Worm (Caenorhabditis elegans): Measurements from ENCODE around the gene C04E6.8.

- no peak for TF ChIP-seq pha-4 (tag; optimal IDR thresholded peaks at IDR 0.05)
- TF ChIP-seq ztf-11 (tag; optimal IDR thresholded peaks at IDR 0.05) = no peak
Measured at ce11 chrV:5835397-5835796, 48.2 kb downstream of the C04E6.8 start.
